Fruit fly (Drosophila melanogaster) whole organism, pupa: ENCODE measurements around the gene CG10700.

Experiments used
- CG10348 ChIP-seq: fragments of 200-800 bp; sonication (Bioruptor generic); IDR thresholded peaks from 2 replicates; pipeline ENCODE4 v1.3.6; 2022; ENCODE audit warnings: missing biosample characterization, missing genetic modification characterization
- CG12605 ChIP-seq: fragments of 200-800 bp; sonication (Bioruptor generic); IDR thresholded peaks from 2 replicates; pipeline ENCODE4 v1.3.6; 2022; ENCODE audit warnings: missing biosample characterization, missing genetic modification characterization
- CG13204 ChIP-seq: fragments of 200-800 bp; sonication (Bioruptor generic); optimal IDR thresholded peaks from 2 replicates; lab custom pipeline; 2018; ENCODE audit warnings: missing biosample characterization, mild to moderate bottlenecking, missing genetic modification characterization, moderate library complexity
- CG14655 ChIP-seq: fragments of 200-800 bp; sonication (Bioruptor generic); optimal IDR thresholded peaks from 3 replicates; lab custom pipeline; 2017; ENCODE audit warnings: mild to moderate bottlenecking, missing biosample characterization, missing genetic modification reagents, missing genetic modification characterization
- CG15710 ChIP-seq: fragments of 200-800 bp; sonication (Bioruptor generic); optimal IDR thresholded peaks from 2 replicates; lab custom pipeline; 2018; ENCODE audit warnings: missing biosample characterization, mild to moderate bottlenecking, missing genetic modification characterization, moderate library complexity
- CG17806 ChIP-seq: fragments of 200-800 bp; sonication (Bioruptor generic); optimal IDR thresholded peaks from 2 replicates; lab custom pipeline; 2018; ENCODE audit warnings: missing biosample characterization, mild to moderate bottlenecking, missing genetic modification characterization, moderate library complexity
- CG32121 ChIP-seq: fragments of 200-800 bp; sonication (Bioruptor generic); IDR thresholded peaks from 2 replicates; pipeline ENCODE4 v1.3.6; 2022; ENCODE audit warnings: missing biosample characterization, missing genetic modification characterization
- CG34367 ChIP-seq: fragments of 200-800 bp; sonication (Bioruptor generic); optimal IDR thresholded peaks from 2 replicates; lab custom pipeline; 2018; ENCODE audit warnings: missing biosample characterization, mild to moderate bottlenecking, missing genetic modification characterization
- CG4496 ChIP-seq: fragments of 200-800 bp; sonication (Bioruptor generic); IDR thresholded peaks from 3 replicates; pipeline ENCODE4 v1.3.6; 2022; ENCODE audit warnings: missing biosample characterization, missing genetic modification characterization
- CG8159 ChIP-seq: fragments of 200-800 bp; sonication (Bioruptor generic); optimal IDR thresholded peaks from 3 replicates; lab custom pipeline; 2018; ENCODE audit warnings: missing biosample characterization, mild to moderate bottlenecking, missing genetic modification characterization, moderate library complexity
- CG8301 ChIP-seq: fragments of 200-800 bp; sonication (Bioruptor generic); optimal IDR thresholded peaks from 2 replicates; lab custom pipeline; 2018; ENCODE audit warnings: missing biosample characterization, mild to moderate bottlenecking, missing genetic modification characterization
- CG9948 ChIP-seq: fragments of 200-800 bp; sonication (Bioruptor generic); optimal IDR thresholded peaks from 2 replicates; lab custom pipeline; 2018; ENCODE audit warnings: missing biosample characterization, mild to moderate bottlenecking, missing genetic modification characterization, moderate library complexity
- D1 ChIP-seq: fragments of 200-800 bp; sonication (Bioruptor generic); optimal IDR thresholded peaks from 2 replicates; lab custom pipeline; 2018; ENCODE audit warnings: missing biosample characterization, mild to moderate bottlenecking, missing genetic modification characterization, moderate library complexity
- EcR ChIP-seq: fragments of 200-800 bp; sonication (Bioruptor generic); optimal IDR thresholded peaks from 3 replicates; lab custom pipeline; 2019; ENCODE audit warnings: missing biosample characterization, missing genetic modification characterization, mild to moderate bottlenecking, moderate library complexity, missing genetic modification reagents
- Ets98B ChIP-seq: fragments of 200-800 bp; sonication (Bioruptor generic); IDR thresholded peaks from 2 replicates; pipeline ENCODE4 v1.3.6; 2022; ENCODE audit warnings: missing biosample characterization, missing genetic modification characterization
- Pif1A ChIP-seq: fragments of 200-800 bp; sonication (Bioruptor generic); optimal IDR thresholded peaks from 3 replicates; lab custom pipeline; 2016; ENCODE audit warnings: missing biosample characterization, missing genetic modification characterization
- Pif1B ChIP-seq: fragments of 200-800 bp; sonication (Bioruptor generic); optimal IDR thresholded peaks from 3 replicates; lab custom pipeline; 2016; ENCODE audit warnings: missing biosample characterization, missing genetic modification characterization
- Snoo ChIP-seq: fragments of 200-800 bp; sonication (Bioruptor generic); optimal IDR thresholded peaks from 3 replicates; lab custom pipeline; 2017; ENCODE audit warnings: missing biosample characterization, mild to moderate bottlenecking, missing genetic modification characterization, inconsistent platforms
- fd96Ca ChIP-seq: fragments of 200-800 bp; sonication (Bioruptor generic); IDR thresholded peaks from 3 replicates; pipeline ENCODE4 v1.3.6; 2022; ENCODE audit warnings: missing biosample characterization, missing genetic modification characterization
- gl ChIP-seq: fragments of 200-800 bp; sonication (Bioruptor generic); optimal IDR thresholded peaks from 2 replicates; lab custom pipeline; 2018; ENCODE audit warnings: missing biosample characterization, mild to moderate bottlenecking, missing genetic modification characterization
- rn ChIP-seq: fragments of 200-800 bp; sonication (Bioruptor generic); IDR thresholded peaks from 2 replicates; pipeline ENCODE4 v1.3.6; 2022; ENCODE audit warnings: missing biosample characterization, missing genetic modification characterization

Gene CG10700

dm6 chr2L:19089385-19089784 is 10.6 kb upstream of the CG10700 start:
- no peak for TF ChIP-seq CG15710 (tag; lab: Kevin White, UChicago)
- TF ChIP-seq Pif1B (GFP tag; lab: Kevin White, UChicago), result no peak
- TF ChIP-seq CG12605 (GFP tag; lab: Robert Waterston, UW), result no peak
- no peak for TF ChIP-seq CG8301
- no peak for TF ChIP-seq CG10348 (GFP tag; lab: Robert Waterston, UW)
- no peak for TF ChIP-seq gl (tag; lab: Kevin White, UChicago)
- no peak for TF ChIP-seq EcR (GFP tag; lab: Kevin White, UChicago)
- no peak for TF ChIP-seq Pif1A (GFP tag; lab: Kevin White, UChicago)
- TF ChIP-seq rn, result no peak
- TF ChIP-seq CG17806 (tag; lab: Kevin White, UChicago), result no peak
- TF ChIP-seq CG8159 (tag; lab: Kevin White, UChicago), result no peak
- TF ChIP-seq CG14655 (GFP tag; lab: Kevin White, UChicago), result no peak
- no peak for TF ChIP-seq CG4496 (GFP tag; lab: Robert Waterston, UW)
- TF ChIP-seq CG34367 (tag; lab: Kevin White, UChicago), result no peak
- TF ChIP-seq CG13204 (GFP tag; lab: Kevin White, UChicago), result no peak

dm6 chr2L:19088895-19089294 is 10.1 kb upstream of the CG10700 start:
- no peak for TF ChIP-seq fd96Ca (GFP tag; lab: Robert Waterston, UW)
- TF ChIP-seq D1 (tag; lab: Kevin White, UChicago), result no peak
- no peak for TF ChIP-seq CG34367 (tag; lab: Kevin White, UChicago)
- TF ChIP-seq rn, result no peak
- no peak for TF ChIP-seq CG9948 (tag; lab: Kevin White, UChicago)
- no peak for TF ChIP-seq CG8159 (tag; lab: Kevin White, UChicago)
- no peak for TF ChIP-seq CG15710 (tag; lab: Kevin White, UChicago)
- TF ChIP-seq CG32121 (GFP tag; lab: Robert Waterston, UW), result no peak
- no peak for TF ChIP-seq Ets98B (GFP tag; lab: Robert Waterston, UW)
- no peak for TF ChIP-seq Snoo (tag; lab: Kevin White, UChicago)
- no peak for TF ChIP-seq CG13204 (GFP tag; lab: Kevin White, UChicago)
- TF ChIP-seq CG14655 (GFP tag; lab: Kevin White, UChicago), result no peak
- TF ChIP-seq CG10348 (GFP tag; lab: Robert Waterston, UW), result no peak
- no peak for TF ChIP-seq gl (tag; lab: Kevin White, UChicago)

- TF ChIP-seq D1 (tag; lab: Kevin White, UChicago) (no peak), CG15710 (tag; lab: Kevin White, UChicago) (no peak), CG10348 (GFP tag; lab: Robert Waterston, UW) (no peak), Snoo (tag; lab: Kevin White, UChicago) (no peak), EcR (GFP tag; lab: Kevin White, UChicago) (no peak), rn (no peak), CG13204 (GFP tag; lab: Kevin White, UChicago) (no peak), CG4496 (GFP tag; lab: Robert Waterston, UW) (no peak), gl (tag; lab: Kevin White, UChicago) (no peak), CG14655 (GFP tag; lab: Kevin White, UChicago) (no peak), CG17806 (tag; lab: Kevin White, UChicago) (no peak), Pif1A (GFP tag; lab: Kevin White, UChicago) (no peak), CG32121 (GFP tag; lab: Robert Waterston, UW) (no peak), Pif1B (GFP tag; lab: Kevin White, UChicago) (no peak), CG12605 (GFP tag; lab: Robert Waterston, UW) (no peak), CG9948 (tag; lab: Kevin White, UChicago) (no peak), CG8159 (tag; lab: Kevin White, UChicago) (no peak), CG8301 (no peak), fd96Ca (GFP tag; lab: Robert Waterston, UW) (no peak)
Observed at dm6 chr2L:19083320-19083764, 4.5 kb upstream of the CG10700 start.

dm6 chr2L:19079742-19080141 is 914 bp upstream of the CG10700 start:
- TF ChIP-seq CG14655 (GFP tag; lab: Kevin White, UChicago), result no peak
- TF ChIP-seq, all 21 proteins: peak for 0

dm6 chr2L:19074099-19074828 is 4.6 kb downstream of the CG10700 start, which contains the start of gene CG17572:
TSS of gene CG17572 (minus strand) at chr2L:19074149.
- TF ChIP-seq Ets98B (GFP tag; lab: Robert Waterston, UW) (no peak), CG13204 (GFP tag; lab: Kevin White, UChicago) (no peak), Pif1A (GFP tag; lab: Kevin White, UChicago) (no peak), CG32121 (GFP tag; lab: Robert Waterston, UW) (no peak), fd96Ca (GFP tag; lab: Robert Waterston, UW) (no peak)

dm6 chr2L:19071713-19072112 is 7.1 kb downstream of the CG10700 start:
- TF ChIP-seq CG10348 (GFP tag; lab: Robert Waterston, UW), result no peak
- TF ChIP-seq, all 21 proteins: peak for 0
